Worm (Caenorhabditis elegans) whole organism, midembryonic: ENCODE data around the gene srw-82.

Experiments
- T22C8.4 ChIP-seq: fragments of 200-800 bp; sonication (Bioruptor generic); IDR thresholded peaks from 2 replicates; pipeline ENCODE4 v1.3.6; 2022; ENCODE audit warnings: missing genetic modification characterization, missing compliant biosample characterization
- cog-1 ChIP-seq: sonication (generic microtip); optimal IDR thresholded peaks from 2 replicates; lab custom pipeline; 2016; ENCODE audit warnings: missing genetic modification characterization, missing compliant biosample characterization
- flt-1 ChIP-seq: fragments of 200-800 bp; sonication (Bioruptor generic); IDR thresholded peaks from 2 replicates; pipeline ENCODE4 v1.3.6; 2022; ENCODE audit warnings: missing genetic modification characterization, missing compliant biosample characterization
- klf-2 ChIP-seq: fragments of 200-800 bp; sonication (Bioruptor generic); conservative IDR thresholded peaks from 2 replicates; pipeline ENCODE4 v1.3.6; 2022; ENCODE audit warnings: missing genetic modification reagents, missing genetic modification characterization, missing compliant biosample characterization
- med-1 ChIP-seq: sonication (generic microtip); optimal IDR thresholded peaks from 2 replicates; lab custom pipeline; 2017; ENCODE audit warnings: missing genetic modification characterization, mild to moderate bottlenecking, missing compliant biosample characterization, antibody characterized with exemption, missing genetic modification reagents; ENCODE audit not compliant: insufficient read depth
- ref-1 ChIP-seq: fragments of 200-800 bp; sonication (Bioruptor generic); conservative IDR thresholded peaks from 2 replicates; pipeline ENCODE4 v1.3.6; 2022; ENCODE audit warnings: missing genetic modification reagents, missing genetic modification characterization, missing compliant biosample characterization
- tab-1 ChIP-seq: fragments of 200-800 bp; sonication (Bioruptor generic); IDR thresholded peaks from 2 replicates; pipeline ENCODE4 v1.3.6; 2022; ENCODE audit warnings: missing genetic modification characterization, missing compliant biosample characterization
- ztf-23 ChIP-seq: fragments of 200-800 bp; sonication (Bioruptor generic); IDR thresholded peaks from 2 replicates; pipeline ENCODE4 v1.3.6; 2022; ENCODE audit warnings: missing genetic modification reagents, missing genetic modification characterization, missing compliant biosample characterization
- ztf-29 ChIP-seq: fragments of 200-800 bp; sonication (Bioruptor generic); IDR thresholded peaks from 2 replicates; pipeline ENCODE4 v1.3.6; 2022; ENCODE audit warnings: missing genetic modification reagents, missing genetic modification characterization, missing compliant biosample characterization

The srw-82 gene

DNA sequence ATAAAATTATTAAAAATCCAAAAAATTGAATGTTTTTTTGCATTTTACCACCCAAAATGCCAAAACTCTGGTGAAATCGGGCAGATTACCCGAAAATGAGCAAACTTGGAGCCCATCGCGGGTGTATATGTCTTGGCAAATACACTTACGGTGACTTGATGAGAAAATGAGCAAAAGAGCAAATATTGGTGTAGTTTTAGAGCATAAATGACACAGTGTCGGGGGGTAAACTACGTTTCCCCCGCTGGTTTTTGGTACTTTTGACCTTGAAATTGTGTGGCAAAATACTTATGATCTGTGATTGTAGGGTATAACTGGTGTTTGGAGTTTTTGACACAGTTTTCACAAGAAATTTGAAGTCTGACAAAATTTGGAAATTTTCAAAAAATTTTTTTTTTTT is 18.7 kb upstream of the srw-82 start, which contains the start of gene ZK262.2:
Gene ZK262.2 (minus strand): TSS at position 101 of the 400 bp plus-strand sequence.
- TF ChIP-seq ztf-23 (GFP tag; lab: Robert Waterston, UW): no peak
- no peak for TF ChIP-seq flt-1 (GFP tag; lab: Robert Waterston, UW)
- no peak for TF ChIP-seq ref-1 (GFP tag; lab: Robert Waterston, UW)
- TF ChIP-seq med-1 (GFP tag; lab: Kevin White, UChicago): no peak
- TF ChIP-seq T22C8.4: no peak
- no peak for TF ChIP-seq ztf-29 (GFP tag; lab: Robert Waterston, UW)
- TF ChIP-seq klf-2: no peak
- no peak for TF ChIP-seq tab-1 (GFP tag; lab: Robert Waterston, UW)
- TF ChIP-seq cog-1 (tag; lab: Kevin White, UChicago): no peak

DNA sequence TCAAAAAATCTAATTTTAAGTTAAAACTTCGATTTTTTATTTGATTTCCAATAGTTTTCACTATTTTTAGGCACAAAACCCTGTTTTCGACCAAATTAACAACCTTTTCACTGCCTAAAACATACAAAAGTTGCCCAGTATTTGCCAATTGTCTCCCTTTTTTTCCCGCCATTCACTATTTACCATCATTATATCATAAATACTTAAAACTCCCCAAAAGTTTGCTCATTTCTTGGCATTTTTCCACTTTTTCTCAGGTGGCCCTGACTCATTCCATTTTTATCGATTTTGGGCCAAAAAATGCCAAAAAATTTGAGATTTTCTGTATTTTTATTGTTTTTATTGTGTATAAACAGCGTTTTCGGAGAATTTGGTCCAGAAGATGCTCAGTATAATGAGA is 17.5 kb upstream of the srw-82 start, which contains the start of gene txt-8:
Gene txt-8 (plus strand): TSS at position 301 of the 400 bp plus-strand sequence.
- TF ChIP-seq T22C8.4 (no peak), ref-1 (GFP tag; lab: Robert Waterston, UW) (no peak), klf-2 (no peak), ztf-23 (GFP tag; lab: Robert Waterston, UW) (no peak), tab-1 (GFP tag; lab: Robert Waterston, UW) (no peak), med-1 (GFP tag; lab: Kevin White, UChicago) (no peak), cog-1 (tag; lab: Kevin White, UChicago) (no peak), flt-1 (GFP tag; lab: Robert Waterston, UW) (no peak), ztf-29 (GFP tag; lab: Robert Waterston, UW) (no peak)

DNA sequence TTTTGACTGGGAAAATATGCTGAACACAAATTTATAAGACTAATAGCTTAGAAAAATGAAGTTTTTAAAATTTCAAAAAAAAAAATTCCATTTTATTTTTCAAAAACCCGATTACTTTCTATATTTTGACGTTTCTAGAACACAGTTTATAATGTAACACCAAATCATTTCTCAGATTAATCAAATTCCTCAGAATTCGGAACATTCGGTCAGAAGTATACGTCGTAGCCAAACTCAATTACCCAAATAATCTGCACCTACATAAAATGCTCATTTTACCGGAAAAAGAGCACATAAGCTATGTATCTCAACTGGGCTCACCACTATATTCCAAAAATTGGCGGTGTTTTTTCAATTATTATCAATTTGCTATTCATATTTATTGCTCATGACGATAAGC is 10.8 kb upstream of the srw-82 start, which contains the start of gene srj-26:
Gene srj-26 (plus strand): TSS at position 301 of the 400 bp plus-strand sequence.
- TF ChIP-seq ref-1 (GFP tag; lab: Robert Waterston, UW): no peak
- TF ChIP-seq klf-2: no peak
- TF ChIP-seq tab-1 (GFP tag; lab: Robert Waterston, UW): no peak
- TF ChIP-seq cog-1 (tag; lab: Kevin White, UChicago): no peak
- TF ChIP-seq T22C8.4: no peak
- no peak for TF ChIP-seq med-1 (GFP tag; lab: Kevin White, UChicago)
- TF ChIP-seq flt-1 (GFP tag; lab: Robert Waterston, UW): no peak
- TF ChIP-seq ztf-23 (GFP tag; lab: Robert Waterston, UW): no peak
- no peak for TF ChIP-seq ztf-29 (GFP tag; lab: Robert Waterston, UW)

DNA sequence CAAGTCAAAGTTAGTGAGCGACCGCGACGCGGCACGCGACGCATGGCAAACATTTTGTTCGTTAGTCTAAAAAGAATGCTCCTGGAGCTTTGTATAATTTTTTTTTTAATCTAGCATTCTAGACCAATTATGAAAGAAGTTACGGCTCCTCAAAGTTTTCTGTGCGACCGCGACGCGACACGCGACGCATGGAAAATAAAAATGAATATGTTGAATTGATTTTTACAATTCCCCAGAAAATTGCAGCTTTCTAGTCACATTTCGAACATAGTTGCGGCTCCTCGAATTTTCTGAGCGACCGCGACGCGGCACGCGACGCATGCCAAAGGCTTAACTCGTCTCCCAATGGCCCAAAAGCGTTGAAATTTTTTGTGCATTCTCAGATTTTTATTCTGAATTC is 7.1 kb upstream of the srw-82 start, which contains the start of gene ZK262.4:
Gene ZK262.4 (minus strand): TSS at position 101 of the 400 bp plus-strand sequence.
- no peak for TF ChIP-seq cog-1 (tag; lab: Kevin White, UChicago)
- TF ChIP-seq ref-1 (GFP tag; lab: Robert Waterston, UW): no peak
- no peak for TF ChIP-seq med-1 (GFP tag; lab: Kevin White, UChicago)
- no peak for TF ChIP-seq T22C8.4

DNA sequence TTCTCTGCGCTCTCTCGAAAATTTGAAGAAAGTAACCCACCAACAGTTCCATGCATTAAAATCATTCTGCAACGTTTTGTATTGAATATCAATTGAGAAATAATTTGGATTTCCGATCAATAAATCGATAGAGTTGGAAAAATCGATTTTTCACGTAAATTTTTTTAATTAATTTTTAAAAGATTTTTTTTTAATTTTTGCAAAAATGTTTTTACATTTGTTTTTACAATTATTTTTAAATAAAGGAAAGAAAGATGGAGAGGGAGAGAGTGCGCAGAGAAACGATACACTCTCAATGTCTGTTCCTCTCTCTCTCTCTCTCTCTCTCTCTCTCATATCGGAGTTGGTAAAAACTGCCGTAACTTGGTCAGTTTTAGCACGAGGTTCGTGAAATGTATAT is 6.0 kb upstream of the srw-82 start, which contains the start of gene ZK262.19:
Gene ZK262.19 (minus strand): TSS at position 101 of the 400 bp plus-strand sequence.
- TF ChIP-seq cog-1 (tag; lab: Kevin White, UChicago) (no peak), klf-2 (no peak), flt-1 (GFP tag; lab: Robert Waterston, UW) (no peak), med-1 (GFP tag; lab: Kevin White, UChicago) (no peak), ztf-29 (GFP tag; lab: Robert Waterston, UW) (no peak), ztf-23 (GFP tag; lab: Robert Waterston, UW) (no peak), tab-1 (GFP tag; lab: Robert Waterston, UW) (no peak), T22C8.4 (no peak), ref-1 (GFP tag; lab: Robert Waterston, UW) (no peak)

DNA sequence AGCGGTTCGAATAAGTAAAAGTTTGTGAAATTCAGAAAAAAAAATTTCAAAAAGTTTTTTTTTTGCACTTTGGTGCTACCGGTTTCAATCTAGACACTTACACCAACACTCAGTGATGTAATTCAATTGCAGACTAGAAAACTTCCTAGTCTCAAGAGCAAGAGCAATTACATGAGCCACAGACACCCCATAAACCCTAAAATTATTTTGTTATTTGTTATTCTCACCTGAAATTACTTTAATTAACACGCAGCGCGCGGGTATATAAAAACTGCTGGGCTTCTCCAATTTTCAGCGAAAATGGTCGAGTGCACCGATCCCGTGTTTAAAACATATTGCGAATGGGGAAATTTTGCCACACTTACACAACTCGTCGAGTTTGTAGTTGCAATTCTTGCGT is 5.3 kb upstream of the srw-82 start, which contains the start of gene srw-83:
Gene srw-83 (plus strand): TSS at position 301 of the 400 bp plus-strand sequence.
- TF ChIP-seq klf-2 (no peak), T22C8.4 (no peak), flt-1 (GFP tag; lab: Robert Waterston, UW) (no peak), ztf-29 (GFP tag; lab: Robert Waterston, UW) (no peak), tab-1 (GFP tag; lab: Robert Waterston, UW) (no peak), ref-1 (GFP tag; lab: Robert Waterston, UW) (no peak), med-1 (GFP tag; lab: Kevin White, UChicago) (no peak), cog-1 (tag; lab: Kevin White, UChicago) (no peak), ztf-23 (GFP tag; lab: Robert Waterston, UW) (no peak)

DNA sequence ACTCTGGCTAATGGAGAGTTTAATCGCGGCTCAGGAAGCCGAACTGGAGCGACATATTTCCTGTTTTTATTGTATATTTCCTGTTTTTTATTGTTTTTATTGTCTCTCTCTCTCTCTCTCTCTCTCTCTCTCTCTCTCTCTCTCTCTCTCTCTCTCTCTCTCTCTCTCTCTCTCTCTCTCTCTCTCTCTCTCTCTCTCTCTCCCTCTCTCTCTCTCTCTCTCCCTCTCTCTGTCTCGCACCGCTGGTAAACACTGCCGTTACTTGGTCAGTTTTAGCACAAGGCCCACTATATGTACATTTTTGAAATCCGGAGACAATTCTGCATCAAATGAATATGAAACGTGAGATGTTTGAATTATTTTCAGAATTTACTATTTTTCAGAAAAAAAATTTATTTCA is 724 bp upstream of the srw-82 start:
- no peak for TF ChIP-seq ztf-23 (GFP tag; lab: Robert Waterston, UW)
- no peak for TF ChIP-seq flt-1 (GFP tag; lab: Robert Waterston, UW)
- no peak for TF ChIP-seq cog-1 (tag; lab: Kevin White, UChicago)
- TF ChIP-seq tab-1 (GFP tag; lab: Robert Waterston, UW): no peak
- no peak for TF ChIP-seq klf-2

DNA sequence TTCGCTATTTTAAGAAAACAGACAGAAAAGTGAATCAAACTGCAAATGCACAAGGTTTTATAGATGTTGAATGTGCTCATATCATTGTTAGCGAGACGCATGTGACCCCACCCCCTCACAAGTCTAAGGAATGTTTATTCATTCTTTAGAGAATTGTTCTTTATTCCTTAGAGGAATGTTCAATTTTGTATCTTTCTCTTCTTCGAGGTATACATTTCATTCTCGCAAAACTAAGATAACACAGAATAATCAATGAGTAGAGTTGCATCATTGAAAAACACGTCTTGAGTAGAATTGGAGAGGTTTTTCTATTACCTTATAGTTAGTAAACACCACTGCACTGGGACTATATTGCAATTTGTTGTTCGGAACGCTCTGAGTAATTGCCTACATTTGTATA is 3.4 kb downstream of the srw-82 start, which contains the start of gene ZK262.20:
Gene ZK262.20 (minus strand): TSS at position 101 of the 400 bp plus-strand sequence.
- no peak for TF ChIP-seq ref-1 (GFP tag; lab: Robert Waterston, UW)
- TF ChIP-seq klf-2: no peak
- no peak for TF ChIP-seq cog-1 (tag; lab: Kevin White, UChicago)
- no peak for TF ChIP-seq tab-1 (GFP tag; lab: Robert Waterston, UW)
- TF ChIP-seq med-1 (GFP tag; lab: Kevin White, UChicago): no peak
- no peak for TF ChIP-seq T22C8.4
- TF ChIP-seq flt-1 (GFP tag; lab: Robert Waterston, UW): no peak
- no peak for TF ChIP-seq ztf-29 (GFP tag; lab: Robert Waterston, UW)
- TF ChIP-seq ztf-23 (GFP tag; lab: Robert Waterston, UW): no peak

DNA sequence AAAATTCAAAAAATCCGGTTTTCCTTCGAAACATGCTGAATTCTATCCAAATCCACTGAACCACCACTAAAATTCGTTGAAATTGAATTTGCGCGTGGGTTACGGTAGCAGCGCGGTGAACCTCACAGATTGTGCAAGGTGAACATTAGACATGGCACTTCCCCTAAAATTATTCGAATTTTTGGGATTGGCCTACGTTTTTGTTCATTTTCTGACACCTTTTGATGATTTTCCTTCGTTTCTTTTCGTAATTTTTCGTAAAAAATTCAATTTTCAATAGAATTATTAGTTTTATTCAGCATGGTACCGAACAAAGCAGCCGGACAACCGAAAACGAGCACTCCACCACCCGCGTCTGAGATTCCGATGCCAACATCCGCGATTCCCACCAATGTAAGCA is 6.5 kb downstream of the srw-82 start, which contains the start of gene ZK262.8:
Gene ZK262.8 (plus strand): TSS at position 301 of the 400 bp plus-strand sequence.
- TF ChIP-seq ztf-29 (GFP tag; lab: Robert Waterston, UW) (no peak), ztf-23 (GFP tag; lab: Robert Waterston, UW) (no peak), T22C8.4 (no peak), med-1 (GFP tag; lab: Kevin White, UChicago) (no peak), ref-1 (GFP tag; lab: Robert Waterston, UW) (no peak), klf-2 (no peak), flt-1 (GFP tag; lab: Robert Waterston, UW) (no peak), tab-1 (GFP tag; lab: Robert Waterston, UW) (no peak), cog-1 (tag; lab: Kevin White, UChicago) (no peak)
